Worm (Caenorhabditis elegans) whole organism, L2 larva: ENCODE results near the gene ZK1098.11.

Experiments
- C34F6.9 ChIP-seq: fragments of 150-350 bp; optimal IDR thresholded peaks from 2 replicates; lab custom pipeline; 2014; ENCODE audit warnings: missing biosample characterization, missing genetic modification characterization
- Y55F3AM.14 ChIP-seq: fragments of 200-800 bp; sonication (Bioruptor generic); optimal IDR thresholded peaks from 2 replicates; lab custom pipeline; 2018; ENCODE audit warnings: mild to moderate bottlenecking, missing genetic modification characterization, missing compliant biosample characterization
- ZK546.5 ChIP-seq: sonication (generic microtip); optimal IDR thresholded peaks from 2 replicates; lab custom pipeline; 2017; ENCODE audit warnings: missing biosample characterization, missing genetic modification characterization
- aly-2 ChIP-seq: fragments of 150-350 bp; optimal IDR thresholded peaks from 2 replicates; lab custom pipeline; 2014; ENCODE audit warnings: missing biosample characterization, missing genetic modification characterization
- blmp-1 ChIP-seq: sonication (generic microtip); optimal IDR thresholded peaks from 2 replicates; lab custom pipeline; 2017; ENCODE audit warnings: missing genetic modification characterization, mild to moderate bottlenecking, missing compliant biosample characterization, antibody characterized with exemption, moderate library complexity; ENCODE audit not compliant: insufficient read depth
- ceh-16 ChIP-seq: fragments of 150-350 bp; optimal IDR thresholded peaks from 2 replicates; lab custom pipeline; 2014; ENCODE audit warnings: missing biosample characterization, missing genetic modification characterization
- egl-27 ChIP-seq: sonication (generic microtip); optimal IDR thresholded peaks from 3 replicates; lab custom pipeline; 2017; ENCODE audit warnings: missing biosample characterization, missing genetic modification reagents, missing genetic modification characterization
- elt-1 ChIP-seq: fragments of 150-350 bp; optimal IDR thresholded peaks from 2 replicates; lab custom pipeline; 2014; ENCODE audit warnings: missing biosample characterization, missing genetic modification characterization
- elt-3 ChIP-seq: sonication (generic microtip); optimal IDR thresholded peaks from 2 replicates; lab custom pipeline; 2017; ENCODE audit warnings: missing biosample characterization, missing genetic modification characterization
- lin-11 ChIP-seq: fragments of 150-350 bp; sonication (generic microtip); optimal IDR thresholded peaks from 2 replicates; lab custom pipeline; 2014; ENCODE audit warnings: missing biosample characterization, missing genetic modification characterization, inconsistent platforms, mixed read lengths
- lin-13 ChIP-seq: fragments of 150-350 bp; optimal IDR thresholded peaks from 2 replicates; lab custom pipeline; 2014; ENCODE audit warnings: missing biosample characterization, missing genetic modification reagents, missing genetic modification characterization
- lin-39 ChIP-seq: fragments of 150-350 bp; optimal IDR thresholded peaks from 2 replicates; lab custom pipeline; 2014; ENCODE audit warnings: missing biosample characterization, missing genetic modification reagents, missing genetic modification characterization
- lsy-2 ChIP-seq, 2 experiments: fragments of 150-350 bp in 1 of 2; sonication (generic microtip) in 1 of 2; optimal IDR thresholded peaks; 2 replicates each; lab custom pipeline; 2014 to 2017; ENCODE audit warnings: missing biosample characterization in 2 of 2, missing genetic modification characterization in 2 of 2
- mab-5 ChIP-seq: fragments of 150-350 bp; optimal IDR thresholded peaks from 2 replicates; lab custom pipeline; 2014; ENCODE audit warnings: missing biosample characterization, missing genetic modification characterization
- mbf-1 ChIP-seq: sonication (generic microtip); optimal IDR thresholded peaks from 2 replicates; lab custom pipeline; 2017; ENCODE audit warnings: missing biosample characterization, missing genetic modification characterization
- nhr-10 ChIP-seq: sonication (generic microtip); optimal IDR thresholded peaks from 2 replicates; lab custom pipeline; 2017; ENCODE audit warnings: missing biosample characterization, missing genetic modification characterization
- nhr-11 ChIP-seq: fragments of 150-350 bp; optimal IDR thresholded peaks from 2 replicates; lab custom pipeline; 2014; ENCODE audit warnings: missing biosample characterization, missing genetic modification characterization
- nhr-129 ChIP-seq: fragments of 150-350 bp; optimal IDR thresholded peaks from 2 replicates; lab custom pipeline; 2014; ENCODE audit warnings: missing biosample characterization, missing genetic modification characterization
- nhr-21 ChIP-seq: fragments of 150-350 bp; optimal IDR thresholded peaks from 2 replicates; lab custom pipeline; 2014; ENCODE audit warnings: missing biosample characterization, missing genetic modification characterization
- nhr-23 ChIP-seq: fragments of 150-350 bp; optimal IDR thresholded peaks from 2 replicates; lab custom pipeline; 2014; ENCODE audit warnings: missing biosample characterization, missing genetic modification reagents, missing genetic modification characterization
- nhr-237 ChIP-seq: fragments of 150-350 bp; optimal IDR thresholded peaks from 2 replicates; lab custom pipeline; 2014; ENCODE audit warnings: missing biosample characterization, missing genetic modification characterization
- nhr-25 ChIP-seq: fragments of 150-350 bp; sonication (generic microtip); optimal IDR thresholded peaks from 3 replicates; lab custom pipeline; 2014; ENCODE audit warnings: missing biosample characterization, missing genetic modification characterization
- nhr-6 ChIP-seq: fragments of 150-350 bp; optimal IDR thresholded peaks from 2 replicates; lab custom pipeline; 2014; ENCODE audit warnings: missing biosample characterization, missing genetic modification characterization
- nhr-77 ChIP-seq: fragments of 150-350 bp; optimal IDR thresholded peaks from 2 replicates; lab custom pipeline; 2014; ENCODE audit warnings: missing biosample characterization, missing genetic modification characterization
- peb-1 ChIP-seq: fragments of 150-350 bp; optimal IDR thresholded peaks from 2 replicates; lab custom pipeline; 2014; ENCODE audit warnings: missing biosample characterization, missing genetic modification characterization
- sem-4 ChIP-seq: fragments of 150-350 bp; optimal IDR thresholded peaks from 2 replicates; lab custom pipeline; 2014; ENCODE audit warnings: missing biosample characterization, missing genetic modification reagents, missing genetic modification characterization
- skn-1 ChIP-seq: sonication (generic microtip); optimal IDR thresholded peaks from 2 replicates; lab custom pipeline; 2017; ENCODE audit warnings: missing biosample characterization, missing genetic modification characterization
- sma-3 ChIP-seq: sonication (generic microtip); optimal IDR thresholded peaks from 2 replicates; lab custom pipeline; 2016; ENCODE audit warnings: missing genetic modification reagents, missing genetic modification characterization, missing compliant biosample characterization
- sma-9 ChIP-seq, 2 experiments: fragments of 150-350 bp in 1 of 2; sonication (generic microtip) in 1 of 2; optimal IDR thresholded peaks; 2 replicates each; lab custom pipeline; 2014 to 2016; ENCODE audit warnings: missing genetic modification characterization in 2 of 2, mild to moderate bottlenecking in 1 of 2, missing biosample characterization in 1 of 2, missing compliant biosample characterization in 1 of 2, missing genetic modification reagents in 1 of 2, moderate library complexity in 1 of 2
- snpc-4 ChIP-seq: fragments of 150-350 bp; optimal IDR thresholded peaks from 2 replicates; lab custom pipeline; 2014; ENCODE audit warnings: missing biosample characterization, missing genetic modification characterization
- unc-39 ChIP-seq: fragments of 150-350 bp; optimal IDR thresholded peaks from 2 replicates; lab custom pipeline; 2014; ENCODE audit warnings: missing biosample characterization, missing genetic modification characterization
- unc-55 ChIP-seq: fragments of 150-350 bp; sonication (generic microtip); optimal IDR thresholded peaks from 3 replicates; lab custom pipeline; 2014; ENCODE audit warnings: missing biosample characterization, missing genetic modification reagents, missing genetic modification characterization
- zag-1 ChIP-seq: fragments of 150-350 bp; optimal IDR thresholded peaks from 2 replicates; lab custom pipeline; 2014; ENCODE audit warnings: missing biosample characterization, missing genetic modification characterization
- ztf-1 ChIP-seq: fragments of 200-800 bp; sonication (Bioruptor generic); conservative IDR thresholded peaks from 2 replicates; pipeline ENCODE4 v1.3.6; 2022; ENCODE audit warnings: missing genetic modification characterization, missing compliant biosample characterization
- ztf-11 ChIP-seq: sonication (generic microtip); optimal IDR thresholded peaks from 2 replicates; lab custom pipeline; 2017; ENCODE audit warnings: missing biosample characterization, missing genetic modification characterization
- ztf-4 ChIP-seq: fragments of 150-350 bp; optimal IDR thresholded peaks from 2 replicates; lab custom pipeline; 2014; ENCODE audit warnings: missing biosample characterization, missing genetic modification characterization

The ZK1098.11 gene

ce11 chrIII:9558463-9558862 is 2.1 kb downstream of the ZK1098.11 start, which contains the start of gene C48B4.6:
C48B4.6 (minus strand) TSS chrIII:9558563.
- no peak for TF ChIP-seq snpc-4 (tag; lab: Kevin White, UChicago)
- no peak for TF ChIP-seq ZK546.5 (tag; lab: Kevin White, UChicago)
- no peak for TF ChIP-seq blmp-1 (tag; lab: Kevin White, UChicago)
- TF ChIP-seq lin-13 (GFP tag; lab: Kevin White, UChicago) = no peak
- no peak for TF ChIP-seq nhr-129 (tag; lab: Kevin White, UChicago)
- TF ChIP-seq nhr-77 (tag; lab: Kevin White, UChicago) = no peak
- TF ChIP-seq nhr-21 = no peak
- TF ChIP-seq nhr-237 = no peak
- TF ChIP-seq sma-9 (GFP tag; optimal IDR thresholded peaks at IDR 0.05; lab: Kevin White, UChicago) = no peak
- no peak for TF ChIP-seq sma-9 (tag; optimal IDR thresholded peaks at IDR 0.05; lab: Kevin White, UChicago)
- no peak for TF ChIP-seq ceh-16 (tag; lab: Kevin White, UChicago)
- TF ChIP-seq nhr-25 (tag; lab: Kevin White, UChicago) = no peak
- no peak for TF ChIP-seq lsy-2 (tag; optimal IDR thresholded peaks at IDR 0.05; lab: Kevin White, UChicago)
- no peak for TF ChIP-seq unc-39 (tag; lab: Kevin White, UChicago)
- TF ChIP-seq peb-1 = no peak
- TF ChIP-seq ztf-11 (tag; lab: Kevin White, UChicago) = no peak
- no peak for TF ChIP-seq unc-55
- no peak for TF ChIP-seq lin-39 (tag; lab: Kevin White, UChicago)
- TF ChIP-seq elt-1 (tag; lab: Kevin White, UChicago) = no peak
- TF ChIP-seq nhr-6 (tag; lab: Kevin White, UChicago) = no peak

ce11 chrIII:9559381-9559881 is 3.0 kb downstream of the ZK1098.11 start, which contains the start of gene C48B4.7:
C48B4.7 (minus strand) TSS chrIII:9559431.
- TF ChIP-seq nhr-237 (no peak), snpc-4 (tag; lab: Kevin White, UChicago) (no peak), C34F6.9 (tag; lab: Kevin White, UChicago) (no peak), nhr-10 (tag; lab: Kevin White, UChicago) (no peak), unc-55 (no peak), sma-3 (GFP tag; lab: Kevin White, UChicago) (no peak), lin-11 (tag; lab: Kevin White, UChicago) (no peak), aly-2 (tag; lab: Kevin White, UChicago) (no peak), ceh-16 (tag; lab: Kevin White, UChicago) (no peak), sma-9 (GFP tag; optimal IDR thresholded peaks at IDR 0.05; lab: Kevin White, UChicago) (no peak), sma-9 (tag; optimal IDR thresholded peaks at IDR 0.05; lab: Kevin White, UChicago) (no peak), nhr-11 (no peak), mab-5 (tag; lab: Kevin White, UChicago) (no peak), ztf-11 (tag; lab: Kevin White, UChicago) (no peak), ztf-1 (GFP tag; lab: Robert Waterston, UW) (no peak)

- TF ChIP-seq C34F6.9 (tag; lab: Kevin White, UChicago) (no peak), lin-39 (tag; lab: Kevin White, UChicago) (no peak), elt-1 (tag; lab: Kevin White, UChicago) (no peak), sem-4 (no peak), ZK546.5 (tag; lab: Kevin White, UChicago) (no peak), blmp-1 (tag; lab: Kevin White, UChicago) (no peak), nhr-10 (tag; lab: Kevin White, UChicago) (no peak), mbf-1 (no peak), Y55F3AM.14 (GFP tag; lab: Kevin White, UChicago) (no peak), ztf-4 (tag; lab: Kevin White, UChicago) (no peak), skn-1 (tag; lab: Kevin White, UChicago) (no peak), mab-5 (tag; lab: Kevin White, UChicago) (no peak), sma-3 (GFP tag; lab: Kevin White, UChicago) (no peak), zag-1 (tag; lab: Kevin White, UChicago) (no peak), nhr-23 (tag; lab: Kevin White, UChicago) (no peak), snpc-4 (tag; lab: Kevin White, UChicago) (no peak), elt-3 (tag; lab: Kevin White, UChicago) (no peak)
These were observed 4.8 kb downstream of the ZK1098.11 start, which contains the start of gene C48B4.8 for ce11 chrIII:9561158-9561557. C48B4.8 (minus strand) TSS chrIII:9561258.

ce11 chrIII:9563235-9563634 is 6.8 kb downstream of the ZK1098.11 start, which contains the start of gene C48B4.9:
C48B4.9 (minus strand) TSS chrIII:9563335.
- TF ChIP-seq nhr-10 (tag; lab: Kevin White, UChicago) (no peak), sma-9 (GFP tag; optimal IDR thresholded peaks at IDR 0.05; lab: Kevin White, UChicago) (no peak), sma-9 (tag; optimal IDR thresholded peaks at IDR 0.05; lab: Kevin White, UChicago) (no peak), egl-27 (no peak), unc-55 (no peak), blmp-1 (tag; lab: Kevin White, UChicago) (no peak), lin-13 (GFP tag; lab: Kevin White, UChicago) (no peak), nhr-23 (tag; lab: Kevin White, UChicago) (no peak), lin-11 (tag; lab: Kevin White, UChicago) (no peak), unc-39 (tag; lab: Kevin White, UChicago) (no peak), aly-2 (tag; lab: Kevin White, UChicago) (no peak), lsy-2 (tag; optimal IDR thresholded peaks at IDR 0.05; lab: Kevin White, UChicago) (no peak), zag-1 (tag; lab: Kevin White, UChicago) (no peak), sma-3 (GFP tag; lab: Kevin White, UChicago) (no peak)
- TF ChIP-seq, all 48 proteins: peak for 0
